Fruit fly (Drosophila melanogaster): Measurements from ENCODE around the gene CG13054.
A peak's percentile ranks its signal among the peaks of the same experiment; 100 is the strongest.

Gene CG13054

DNA sequence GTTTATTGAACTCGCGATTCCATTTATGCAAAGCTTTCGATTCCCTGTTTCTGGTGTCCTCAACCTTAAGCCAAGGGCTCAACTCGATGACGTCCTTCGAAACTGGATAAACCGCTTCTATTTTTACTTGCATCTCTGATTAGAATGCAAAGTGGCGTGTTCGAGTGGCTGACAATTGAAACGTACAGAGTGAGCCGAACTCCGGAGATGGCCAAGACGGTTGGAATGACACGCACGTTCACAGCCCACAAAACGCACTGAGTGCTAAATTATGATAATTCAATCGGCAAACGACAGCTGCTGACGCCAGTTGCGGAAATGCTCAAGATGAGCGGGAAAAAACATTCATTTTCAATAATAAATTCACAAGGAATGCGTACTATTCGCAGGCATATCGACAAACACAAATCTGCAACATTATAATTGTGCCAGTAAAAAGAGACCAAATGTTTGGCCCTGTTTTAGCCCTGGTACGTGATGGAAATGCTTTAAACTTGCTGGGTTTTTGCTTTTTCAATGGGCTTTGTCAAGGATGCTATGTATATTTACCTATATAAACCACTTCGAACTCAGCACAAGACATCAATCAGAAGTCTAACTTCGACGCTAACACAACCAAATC, 15.5 kb upstream of the CG13054 start, which contains the start of gene CG13066:
TSS of gene CG13066 (plus strand) at position 572 of the 622 bp plus-strand sequence.
- no peak for TF ChIP-seq CG15710 (tag; optimal IDR thresholded peaks at IDR 0.05)
- peak; percentile 13 for TF ChIP-seq EcR (GFP tag; optimal IDR thresholded peaks at IDR 0.05)

DNA sequence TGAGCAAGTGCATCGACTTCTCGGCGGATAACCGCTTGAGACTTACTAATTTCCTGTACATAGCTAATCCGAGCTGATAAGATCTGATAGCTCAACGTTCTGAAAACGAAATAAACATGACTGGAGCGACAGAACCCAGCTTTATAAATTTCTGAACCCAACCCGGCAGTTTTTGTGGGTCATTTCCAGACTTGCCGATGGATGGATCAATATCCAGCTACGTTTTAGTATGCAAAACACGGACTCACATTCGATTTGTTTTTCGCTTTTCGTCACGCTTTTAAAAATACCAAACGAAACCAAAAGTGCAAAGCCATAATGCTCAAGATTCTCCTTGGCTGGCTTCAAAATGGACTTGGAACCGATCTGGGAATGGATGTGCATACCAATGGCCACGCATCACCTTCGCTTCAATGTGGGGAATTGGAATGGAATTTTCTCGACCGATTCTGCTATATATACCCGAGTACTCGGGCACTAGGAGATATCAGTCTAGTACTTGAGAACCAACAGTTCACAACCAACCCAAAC, 13.9 kb upstream of the CG13054 start, which contains the start of the genes CG34248 and CG13067:
TSS of gene CG34248 (minus strand) at position 101 of the 531 bp plus-strand sequence.
TSS of gene CG13067 (plus strand) at position 481 of the 531 bp plus-strand sequence.
- TF ChIP-seq Snoo (tag; optimal IDR thresholded peaks at IDR 0.05): no peak
- TF ChIP-seq gl (tag; optimal IDR thresholded peaks at IDR 0.05): no peak
- no peak for TF ChIP-seq CG8301 (tag; optimal IDR thresholded peaks at IDR 0.05)
- TF ChIP-seq Ets98B (GFP tag; IDR thresholded peaks at IDR 0.05): no peak
- no peak for TF ChIP-seq CG4496 (GFP tag; IDR thresholded peaks at IDR 0.05)
- no peak for TF ChIP-seq CG17806 (tag; optimal IDR thresholded peaks at IDR 0.05)
- no peak for TF ChIP-seq fd96Ca (GFP tag; IDR thresholded peaks at IDR 0.05)
- TF ChIP-seq rn (GFP tag; IDR thresholded peaks at IDR 0.05): no peak
- no peak for TF ChIP-seq Pif1B (GFP tag; optimal IDR thresholded peaks at IDR 0.05)

DNA sequence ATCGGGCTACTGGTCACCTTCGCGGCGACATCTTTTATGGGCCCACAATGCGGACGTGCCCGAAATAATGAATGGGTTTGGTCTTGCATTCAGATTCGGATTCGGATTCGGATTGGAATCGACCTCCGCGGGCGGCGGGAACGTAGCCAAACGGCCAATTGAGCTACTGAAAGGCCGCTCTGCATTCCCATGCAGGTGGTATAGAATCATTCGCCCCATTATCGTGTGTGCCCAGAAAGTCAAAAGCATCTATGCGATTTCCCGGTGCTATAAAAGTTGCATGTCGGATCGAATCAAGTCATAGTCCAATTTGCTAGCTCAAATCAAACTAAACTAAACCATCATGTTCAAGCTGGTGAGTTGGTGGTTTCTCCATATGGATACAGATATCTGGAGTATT, 12.1 kb upstream of the CG13054 start, which contains the start of gene CG13068:
TSS of gene CG13068 (plus strand) at position 301 of the 400 bp plus-strand sequence.
- TF ChIP-seq CG17806 (tag; optimal IDR thresholded peaks at IDR 0.05): no peak

DNA sequence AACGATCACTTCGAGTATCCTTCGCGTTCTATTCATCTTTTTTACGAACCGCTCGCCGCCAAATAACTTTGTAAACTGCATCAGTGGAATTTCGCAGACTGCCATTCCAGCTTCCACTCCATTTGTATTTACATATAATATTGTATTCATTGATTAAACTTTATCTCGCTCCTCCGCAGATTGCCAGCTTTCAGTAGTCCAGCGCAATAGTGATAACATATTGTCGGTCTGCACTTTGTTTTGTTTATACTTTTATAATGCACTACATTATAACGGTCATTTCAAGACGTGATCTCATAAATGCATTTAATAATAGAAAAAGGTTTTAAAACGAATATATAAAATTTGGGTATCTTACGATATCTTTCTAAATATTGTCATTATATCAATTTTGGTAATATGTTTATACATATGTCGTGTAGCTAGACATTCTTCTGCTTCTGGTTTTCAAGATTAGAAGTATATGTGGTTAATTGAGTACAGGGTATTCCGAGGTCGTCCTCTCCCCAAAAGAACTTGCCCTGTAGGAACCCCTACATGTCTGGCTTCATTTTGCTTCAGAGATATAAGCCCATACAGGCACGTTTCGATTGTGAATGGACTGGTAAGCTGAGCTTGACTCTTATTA, 11.2 kb upstream of the CG13054 start, which contains the start of gene CG4950:
TSS of gene CG4950 (minus strand) at position 51 of the 628 bp plus-strand sequence.
- TF ChIP-seq CG14655 (GFP tag; optimal IDR thresholded peaks at IDR 0.05) (peak; percentile 65), CG32121 (GFP tag; IDR thresholded peaks at IDR 0.05) (no peak), CG9948 (tag; optimal IDR thresholded peaks at IDR 0.05) (peak; percentile 53), CG12605 (GFP tag; IDR thresholded peaks at IDR 0.05) (no peak), CG15710 (tag; optimal IDR thresholded peaks at IDR 0.05) (peak; percentile 73), EcR (GFP tag; optimal IDR thresholded peaks at IDR 0.05) (no peak), CG34367 (tag; optimal IDR thresholded peaks at IDR 0.05) (peak; percentile 45), Ets98B (GFP tag; IDR thresholded peaks at IDR 0.05) (no peak), fd96Ca (GFP tag; IDR thresholded peaks at IDR 0.05) (no peak), gl (tag; optimal IDR thresholded peaks at IDR 0.05) (peak; percentile 12), CG13204 (GFP tag; optimal IDR thresholded peaks at IDR 0.05) (no peak), CG17806 (tag; optimal IDR thresholded peaks at IDR 0.05) (peak; percentile 57), CG8159 (tag; optimal IDR thresholded peaks at IDR 0.05) (peak; percentile 75), Pif1A (GFP tag; optimal IDR thresholded peaks at IDR 0.05) (peak; percentile 22), CG8301 (tag; optimal IDR thresholded peaks at IDR 0.05) (peak; percentile 45), Pif1B (GFP tag; optimal IDR thresholded peaks at IDR 0.05) (peak; percentile 10), Snoo (tag; optimal IDR thresholded peaks at IDR 0.05) (no peak), CG10348 (GFP tag; IDR thresholded peaks at IDR 0.05) (no peak)

DNA sequence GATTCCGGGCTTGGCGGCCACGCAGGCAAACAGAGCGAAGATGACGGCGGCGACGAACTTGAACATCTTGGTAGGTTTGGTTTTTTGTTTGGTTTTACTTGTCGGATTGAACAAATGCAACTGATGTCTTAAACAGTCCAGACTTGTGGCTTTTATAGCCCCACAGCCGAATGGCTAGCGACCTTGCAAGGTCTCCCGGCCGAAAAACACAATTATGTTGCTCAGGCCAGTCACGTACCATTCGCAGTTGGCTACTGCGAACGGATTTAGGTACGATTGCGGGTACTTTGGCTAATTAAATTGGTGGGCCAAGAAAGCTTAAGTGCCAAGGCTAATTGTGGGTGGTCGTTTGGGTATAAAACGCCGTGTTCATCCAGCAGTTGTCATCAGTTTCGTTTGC, 8.0 kb upstream of the CG13054 start, which contains the start of the genes CG13051 and CG13069:
TSS of gene CG13051 (minus strand) at position 101 of the 400 bp plus-strand sequence.
TSS of gene CG13069 (plus strand) at position 386 of the 400 bp plus-strand sequence.
- no peak for TF ChIP-seq CG17806 (tag; optimal IDR thresholded peaks at IDR 0.05)
- no peak for TF ChIP-seq CG8301 (tag; optimal IDR thresholded peaks at IDR 0.05)
- no peak for TF ChIP-seq CG14655 (GFP tag; optimal IDR thresholded peaks at IDR 0.05)
- no peak for TF ChIP-seq Snoo (tag; optimal IDR thresholded peaks at IDR 0.05)
- TF ChIP-seq D1 (tag; optimal IDR thresholded peaks at IDR 0.05): no peak
- TF ChIP-seq CG9948 (tag; optimal IDR thresholded peaks at IDR 0.05): no peak
- TF ChIP-seq rn (GFP tag; IDR thresholded peaks at IDR 0.05): no peak
- no peak for TF ChIP-seq Pif1B (GFP tag; optimal IDR thresholded peaks at IDR 0.05)
- TF ChIP-seq EcR (GFP tag; optimal IDR thresholded peaks at IDR 0.05): no peak
- no peak for TF ChIP-seq Ets98B (GFP tag; IDR thresholded peaks at IDR 0.05)
- TF ChIP-seq CG15710 (tag; optimal IDR thresholded peaks at IDR 0.05): no peak
- no peak for TF ChIP-seq CG4496 (GFP tag; IDR thresholded peaks at IDR 0.05)
- no peak for TF ChIP-seq CG34367 (tag; optimal IDR thresholded peaks at IDR 0.05)

DNA sequence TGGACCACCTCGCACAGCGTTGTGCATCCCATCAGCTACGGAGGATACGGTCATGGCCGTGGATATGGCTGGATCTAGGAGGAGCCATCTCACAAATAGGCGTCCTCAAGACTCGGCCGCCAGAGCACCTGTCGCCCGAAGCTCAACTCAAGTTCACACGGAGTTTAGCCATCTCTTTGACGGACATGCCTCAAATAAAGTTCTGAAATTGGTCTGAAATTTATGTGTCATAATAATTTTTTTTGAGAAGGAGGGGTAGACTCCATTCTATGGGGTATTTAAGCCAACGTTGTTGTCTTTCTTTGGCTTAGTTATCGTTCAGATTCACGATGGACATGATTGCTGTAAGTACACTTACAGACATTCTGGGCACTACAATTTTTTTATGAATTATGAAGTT, 6.1 kb upstream of the CG13054 start, which contains the start of gene CG13070:
TSS of gene CG13070 (plus strand) at position 301 of the 400 bp plus-strand sequence.
- TF ChIP-seq CG8159 (tag; optimal IDR thresholded peaks at IDR 0.05) (no peak), Snoo (tag; optimal IDR thresholded peaks at IDR 0.05) (no peak), EcR (GFP tag; optimal IDR thresholded peaks at IDR 0.05) (no peak), CG4496 (GFP tag; IDR thresholded peaks at IDR 0.05) (no peak), fd96Ca (GFP tag; IDR thresholded peaks at IDR 0.05) (no peak), rn (GFP tag; IDR thresholded peaks at IDR 0.05) (no peak), CG10348 (GFP tag; IDR thresholded peaks at IDR 0.05) (no peak), Pif1B (GFP tag; optimal IDR thresholded peaks at IDR 0.05) (no peak), CG14655 (GFP tag; optimal IDR thresholded peaks at IDR 0.05) (no peak), CG15710 (tag; optimal IDR thresholded peaks at IDR 0.05) (no peak), gl (tag; optimal IDR thresholded peaks at IDR 0.05) (no peak), CG13204 (GFP tag; optimal IDR thresholded peaks at IDR 0.05) (no peak), CG32121 (GFP tag; IDR thresholded peaks at IDR 0.05) (no peak), Pif1A (GFP tag; optimal IDR thresholded peaks at IDR 0.05) (no peak), CG34367 (tag; optimal IDR thresholded peaks at IDR 0.05) (no peak), Ets98B (GFP tag; IDR thresholded peaks at IDR 0.05) (no peak)
